Worm (Caenorhabditis elegans) whole organism, early embryonic: ENCODE measurements around the gene K08E7.6.

Experiments used
- B0310.2 ChIP-seq: sonication (generic microtip); optimal IDR thresholded peaks from 2 replicates; lab custom pipeline; 2016; ENCODE audit warnings: mild to moderate bottlenecking, missing genetic modification characterization, missing compliant biosample characterization
- F13C5.2 ChIP-seq: sonication (generic microtip); optimal IDR thresholded peaks from 2 replicates; lab custom pipeline; 2017; ENCODE audit warnings: mild to moderate bottlenecking, missing genetic modification characterization, inconsistent platforms, missing compliant biosample characterization
- ama-1 ChIP-seq: fragments of 150-350 bp; optimal IDR thresholded peaks from 2 replicates; lab custom pipeline; 2014
- ceh-13 ChIP-seq: fragments of 200-800 bp; sonication (Bioruptor generic); optimal IDR thresholded peaks from 2 replicates; lab custom pipeline; 2018; ENCODE audit warnings: mild to moderate bottlenecking, missing genetic modification characterization, missing compliant biosample characterization
- ceh-36 ChIP-seq: sonication (generic microtip); optimal IDR thresholded peaks from 2 replicates; lab custom pipeline; 2016; ENCODE audit warnings: missing genetic modification characterization, inconsistent platforms, missing compliant biosample characterization
- flt-1 ChIP-seq: fragments of 200-800 bp; sonication (Bioruptor generic); IDR thresholded peaks from 2 replicates; pipeline ENCODE4 v1.3.6; 2022; ENCODE audit warnings: missing genetic modification characterization, missing compliant biosample characterization
- hmbx-1 ChIP-seq: sonication (generic microtip); optimal IDR thresholded peaks from 2 replicates; lab custom pipeline; 2016; ENCODE audit warnings: mild to moderate bottlenecking, missing genetic modification characterization, missing compliant biosample characterization
- pes-1 ChIP-seq: fragments of 200-800 bp; sonication (Bioruptor generic); IDR thresholded peaks from 2 replicates; pipeline ENCODE4 v1.3.6; 2022; ENCODE audit warnings: missing genetic modification reagents, missing genetic modification characterization, missing compliant biosample characterization
- scrt-1 ChIP-seq: fragments of 200-800 bp; sonication (Bioruptor generic); IDR thresholded peaks from 2 replicates; pipeline ENCODE4 v1.3.6; 2022; ENCODE audit warnings: missing genetic modification characterization, missing compliant biosample characterization
- sea-1 ChIP-seq: fragments of 200-800 bp; sonication (Bioruptor generic); conservative IDR thresholded peaks from 2 replicates; pipeline ENCODE4 v1.3.6; 2022; ENCODE audit warnings: missing genetic modification characterization, missing compliant biosample characterization
- tbx-11 ChIP-seq: fragments of 200-800 bp; sonication (Bioruptor generic); IDR thresholded peaks from 2 replicates; pipeline ENCODE4 v1.3.6; 2022; ENCODE audit warnings: missing genetic modification characterization, missing compliant biosample characterization
- tbx-37 ChIP-seq: fragments of 200-800 bp; sonication (Bioruptor generic); conservative IDR thresholded peaks from 2 replicates; pipeline ENCODE4 v1.3.6; 2022; ENCODE audit warnings: missing genetic modification reagents, missing genetic modification characterization, missing compliant biosample characterization

DNA sequence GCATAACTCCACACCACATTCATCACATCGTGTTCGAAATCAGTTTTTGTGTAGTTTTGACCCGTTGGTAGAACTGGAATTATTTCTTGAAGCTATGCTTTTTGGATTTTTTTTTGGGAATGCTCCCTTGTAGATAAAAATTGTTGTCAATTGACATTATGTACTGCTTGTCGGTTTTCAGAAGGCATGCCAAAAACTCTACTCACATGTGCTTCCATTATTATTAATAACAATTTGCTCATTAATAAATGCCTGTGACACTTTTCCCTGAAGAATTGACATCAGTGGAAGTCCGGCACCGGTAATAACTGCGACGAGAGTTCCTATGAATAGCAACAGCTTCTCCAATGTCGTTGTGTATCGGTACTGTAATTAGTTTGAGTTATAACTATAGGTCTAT, 16.0 kb upstream of the K08E7.6 start:
- no peak for TF ChIP-seq ama-1 (lab: Kevin White, UChicago)
- no peak for TF ChIP-seq flt-1
- no peak for TF ChIP-seq sea-1 (GFP tag; lab: Robert Waterston, UW)
- no peak for TF ChIP-seq hmbx-1
- no peak for TF ChIP-seq ceh-36
- TF ChIP-seq tbx-37 (GFP tag; lab: Robert Waterston, UW): no peak
- TF ChIP-seq tbx-11 (GFP tag; lab: Robert Waterston, UW): no peak
- no peak for TF ChIP-seq F13C5.2 (tag; lab: Kevin White, UChicago)
- TF ChIP-seq B0310.2: no peak
- TF ChIP-seq pes-1 (GFP tag; lab: Robert Waterston, UW): no peak
- no peak for TF ChIP-seq ceh-13 (GFP tag; lab: Kevin White, UChicago)
- TF ChIP-seq scrt-1 (GFP tag; lab: Robert Waterston, UW): no peak
